Worm (Caenorhabditis elegans): ENCODE results near the gene fipr-9.

DNA sequence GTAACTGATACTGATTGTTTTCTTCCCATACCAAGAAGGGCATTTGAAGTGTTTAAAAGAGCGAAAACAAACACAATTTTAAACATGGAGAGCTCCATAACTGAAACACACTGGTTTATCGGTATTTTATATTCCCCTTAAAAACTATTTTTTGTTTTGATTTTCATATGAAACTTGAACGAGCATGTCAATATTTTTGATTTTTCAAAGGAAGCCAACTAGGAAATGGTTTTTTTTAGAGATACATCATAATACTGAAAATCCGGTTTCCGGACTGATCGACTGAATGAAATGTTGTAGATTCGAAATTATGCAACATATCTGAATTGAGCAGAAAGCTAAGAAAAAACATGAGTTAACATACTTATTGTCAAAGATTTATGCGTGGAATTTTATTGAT lies 5.9 kb downstream of the fipr-9 start, which contains the start of gene ttr-19:
- TF ChIP-seq ahr-1 (tag; optimal IDR thresholded peaks at IDR 0.05) (no peak), pag-3 (tag; optimal IDR thresholded peaks at IDR 0.05; ENCODE audit: borderline replicate concordance) (no peak), Y22D7AL.16 (tag; optimal IDR thresholded peaks at IDR 0.05) (no peak), ama-1 (optimal IDR thresholded peaks at IDR 0.05) (no peak), C38D4.7 (GFP tag; optimal IDR thresholded peaks at IDR 0.05) (no peak)

Measured in whole organism, late embryonic.